Worm (Caenorhabditis elegans) whole organism, L2 larva: ENCODE results near the gene K10D11.6.
A peak's percentile ranks its signal among the peaks of the same experiment; 100 is the strongest.

Experiments
- C34F6.9 ChIP-seq: fragments of 150-350 bp; optimal IDR thresholded peaks from 2 replicates; lab custom pipeline; 2014; ENCODE audit warnings: missing biosample characterization, missing genetic modification characterization
- F13H6.1 ChIP-seq: sonication (generic microtip); optimal IDR thresholded peaks from 2 replicates; lab custom pipeline; 2016; ENCODE audit warnings: missing genetic modification characterization, missing compliant biosample characterization
- R02D3.7 ChIP-seq: fragments of 150-350 bp; optimal IDR thresholded peaks from 2 replicates; lab custom pipeline; 2014; ENCODE audit warnings: missing biosample characterization, missing genetic modification characterization
- Y55F3AM.14 ChIP-seq: fragments of 200-800 bp; sonication (Bioruptor generic); optimal IDR thresholded peaks from 2 replicates; lab custom pipeline; 2018; ENCODE audit warnings: mild to moderate bottlenecking, missing genetic modification characterization, missing compliant biosample characterization
- aly-2 ChIP-seq: fragments of 150-350 bp; optimal IDR thresholded peaks from 2 replicates; lab custom pipeline; 2014; ENCODE audit warnings: missing biosample characterization, missing genetic modification characterization
- blmp-1 ChIP-seq: sonication (generic microtip); optimal IDR thresholded peaks from 2 replicates; lab custom pipeline; 2017; ENCODE audit warnings: missing genetic modification characterization, mild to moderate bottlenecking, missing compliant biosample characterization, antibody characterized with exemption, moderate library complexity; ENCODE audit not compliant: insufficient read depth
- ceh-16 ChIP-seq: fragments of 150-350 bp; optimal IDR thresholded peaks from 2 replicates; lab custom pipeline; 2014; ENCODE audit warnings: missing biosample characterization, missing genetic modification characterization
- ceh-82 ChIP-seq: fragments of 150-350 bp; optimal IDR thresholded peaks from 2 replicates; lab custom pipeline; 2014; ENCODE audit warnings: missing biosample characterization, missing genetic modification characterization
- dmd-4 ChIP-seq: sonication (generic microtip); optimal IDR thresholded peaks from 2 replicates; lab custom pipeline; 2017; ENCODE audit warnings: missing biosample characterization, missing genetic modification characterization
- egl-27 ChIP-seq: sonication (generic microtip); optimal IDR thresholded peaks from 3 replicates; lab custom pipeline; 2017; ENCODE audit warnings: missing biosample characterization, missing genetic modification reagents, missing genetic modification characterization
- elt-1 ChIP-seq: fragments of 150-350 bp; optimal IDR thresholded peaks from 2 replicates; lab custom pipeline; 2014; ENCODE audit warnings: missing biosample characterization, missing genetic modification characterization
- elt-3 ChIP-seq: sonication (generic microtip); optimal IDR thresholded peaks from 2 replicates; lab custom pipeline; 2017; ENCODE audit warnings: missing biosample characterization, missing genetic modification characterization
- fos-1 ChIP-seq: fragments of 150-350 bp; optimal IDR thresholded peaks from 2 replicates; lab custom pipeline; 2014; ENCODE audit warnings: missing biosample characterization, missing genetic modification characterization
- gmeb-1 ChIP-seq: fragments of 150-350 bp; optimal IDR thresholded peaks from 2 replicates; lab custom pipeline; 2014; ENCODE audit warnings: missing biosample characterization, missing genetic modification characterization
- lin-11 ChIP-seq: fragments of 150-350 bp; sonication (generic microtip); optimal IDR thresholded peaks from 2 replicates; lab custom pipeline; 2014; ENCODE audit warnings: missing biosample characterization, missing genetic modification characterization, inconsistent platforms, mixed read lengths
- lin-39 ChIP-seq: fragments of 150-350 bp; optimal IDR thresholded peaks from 2 replicates; lab custom pipeline; 2014; ENCODE audit warnings: missing biosample characterization, missing genetic modification reagents, missing genetic modification characterization
- mab-5 ChIP-seq: fragments of 150-350 bp; optimal IDR thresholded peaks from 2 replicates; lab custom pipeline; 2014; ENCODE audit warnings: missing biosample characterization, missing genetic modification characterization
- mdl-1 ChIP-seq, 2 experiments: fragments of 150-350 bp in 1 of 2; sonication (generic microtip) in 1 of 2; optimal IDR thresholded peaks; 2 replicates each; lab custom pipeline; 2017; ENCODE audit warnings: missing biosample characterization in 2 of 2, missing genetic modification characterization in 2 of 2
- nhr-10 ChIP-seq: sonication (generic microtip); optimal IDR thresholded peaks from 2 replicates; lab custom pipeline; 2017; ENCODE audit warnings: missing biosample characterization, missing genetic modification characterization
- nhr-11 ChIP-seq: fragments of 150-350 bp; optimal IDR thresholded peaks from 2 replicates; lab custom pipeline; 2014; ENCODE audit warnings: missing biosample characterization, missing genetic modification characterization
- nhr-12 ChIP-seq: fragments of 150-350 bp; optimal IDR thresholded peaks from 2 replicates; lab custom pipeline; 2014; ENCODE audit warnings: missing biosample characterization, missing genetic modification characterization
- nhr-129 ChIP-seq: fragments of 150-350 bp; optimal IDR thresholded peaks from 2 replicates; lab custom pipeline; 2014; ENCODE audit warnings: missing biosample characterization, missing genetic modification characterization
- nhr-21 ChIP-seq: fragments of 150-350 bp; optimal IDR thresholded peaks from 2 replicates; lab custom pipeline; 2014; ENCODE audit warnings: missing biosample characterization, missing genetic modification characterization
- nhr-23 ChIP-seq: fragments of 150-350 bp; optimal IDR thresholded peaks from 2 replicates; lab custom pipeline; 2014; ENCODE audit warnings: missing biosample characterization, missing genetic modification reagents, missing genetic modification characterization
- nhr-25 ChIP-seq: fragments of 150-350 bp; sonication (generic microtip); optimal IDR thresholded peaks from 3 replicates; lab custom pipeline; 2014; ENCODE audit warnings: missing biosample characterization, missing genetic modification characterization
- nhr-77 ChIP-seq: fragments of 150-350 bp; optimal IDR thresholded peaks from 2 replicates; lab custom pipeline; 2014; ENCODE audit warnings: missing biosample characterization, missing genetic modification characterization
- peb-1 ChIP-seq: fragments of 150-350 bp; optimal IDR thresholded peaks from 2 replicates; lab custom pipeline; 2014; ENCODE audit warnings: missing biosample characterization, missing genetic modification characterization
- sem-4 ChIP-seq: fragments of 150-350 bp; optimal IDR thresholded peaks from 2 replicates; lab custom pipeline; 2014; ENCODE audit warnings: missing biosample characterization, missing genetic modification reagents, missing genetic modification characterization
- sma-3 ChIP-seq: sonication (generic microtip); optimal IDR thresholded peaks from 2 replicates; lab custom pipeline; 2016; ENCODE audit warnings: missing genetic modification reagents, missing genetic modification characterization, missing compliant biosample characterization
- unc-39 ChIP-seq: fragments of 150-350 bp; optimal IDR thresholded peaks from 2 replicates; lab custom pipeline; 2014; ENCODE audit warnings: missing biosample characterization, missing genetic modification characterization
- unc-62 ChIP-seq: fragments of 150-350 bp; optimal IDR thresholded peaks from 2 replicates; lab custom pipeline; 2014; ENCODE audit warnings: missing biosample characterization, missing genetic modification reagents, missing genetic modification characterization
- ztf-1 ChIP-seq: fragments of 200-800 bp; sonication (Bioruptor generic); conservative IDR thresholded peaks from 2 replicates; pipeline ENCODE4 v1.3.6; 2022; ENCODE audit warnings: missing genetic modification characterization, missing compliant biosample characterization
- ztf-4 ChIP-seq: fragments of 150-350 bp; optimal IDR thresholded peaks from 2 replicates; lab custom pipeline; 2014; ENCODE audit warnings: missing biosample characterization, missing genetic modification characterization

Gene K10D11.6

DNA sequence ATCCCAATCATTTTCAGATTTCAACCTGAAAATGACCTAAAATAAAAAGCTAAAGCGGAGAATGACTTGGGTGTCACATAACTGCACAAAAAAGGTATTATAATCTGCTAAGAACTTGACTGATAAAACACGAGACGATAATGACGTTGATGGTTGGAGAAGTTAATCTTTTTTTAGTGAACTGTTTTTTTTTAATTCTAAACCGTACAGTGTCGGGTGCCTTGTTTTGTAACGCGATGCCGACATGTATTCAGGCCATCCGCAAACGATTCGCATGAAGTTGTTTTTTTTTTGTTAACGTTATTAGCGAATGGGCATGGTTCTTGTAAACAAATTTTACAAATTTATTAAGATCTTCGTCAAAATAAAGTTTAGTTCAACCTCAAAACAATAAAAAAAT is at the start of gene K10D11.6:
Gene K10D11.6, minus strand, starts transcription at position 101 of the 400 bp plus-strand sequence.
- TF ChIP-seq fos-1 (peak; percentile 7), dmd-4 (no peak)

ce11 chrIV:13038888-13039287 is 49.6 kb upstream of the K10D11.6 start, which contains the start of gene F49E11.2:
Gene F49E11.2 (minus strand): TSS chrIV:13038988.
- TF ChIP-seq sma-3 (GFP tag; lab: Kevin White, UChicago) (no peak), nhr-10 (no peak), unc-39 (tag; lab: Kevin White, UChicago) (no peak), nhr-21 (tag; lab: Kevin White, UChicago) (no peak), ceh-16 (no peak), F13H6.1 (no peak), peb-1 (tag; lab: Kevin White, UChicago) (no peak), elt-1 (tag; lab: Kevin White, UChicago) (no peak), nhr-77 (tag; lab: Kevin White, UChicago) (no peak), Y55F3AM.14 (GFP tag; lab: Kevin White, UChicago) (no peak), mab-5 (tag; lab: Kevin White, UChicago) (no peak), blmp-1 (no peak), lin-39 (tag; lab: Kevin White, UChicago) (no peak), sem-4 (no peak), nhr-23 (tag; lab: Kevin White, UChicago) (no peak), fos-1 (no peak), R02D3.7 (tag; lab: Kevin White, UChicago) (no peak), elt-3 (no peak)

DNA sequence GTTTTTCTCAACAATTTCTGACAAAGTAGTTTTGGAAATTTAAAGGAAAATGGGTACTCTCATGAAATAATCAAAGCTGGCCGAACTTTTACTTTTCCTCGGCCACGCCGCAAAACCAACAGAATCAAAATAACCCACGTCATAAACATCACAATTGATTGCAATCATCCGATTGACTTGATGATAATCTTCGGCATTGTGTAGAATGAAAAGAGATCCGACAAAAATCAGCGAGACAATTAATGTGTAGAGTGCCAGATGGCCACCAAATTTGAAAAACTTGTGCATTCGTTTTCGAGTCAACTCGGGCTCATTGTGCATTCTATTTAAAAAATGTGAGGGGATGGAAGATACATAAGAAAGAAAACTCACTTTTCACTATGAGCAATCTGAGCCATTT is 47.6 kb upstream of the K10D11.6 start:
- TF ChIP-seq ztf-1 (no peak), lin-11 (tag; lab: Kevin White, UChicago) (no peak), fos-1 (no peak), ceh-82 (tag; lab: Kevin White, UChicago) (no peak), aly-2 (tag; lab: Kevin White, UChicago) (no peak), R02D3.7 (tag; lab: Kevin White, UChicago) (no peak), nhr-12 (tag; lab: Kevin White, UChicago) (no peak), ztf-4 (tag; lab: Kevin White, UChicago) (no peak), C34F6.9 (tag; lab: Kevin White, UChicago) (no peak), nhr-25 (tag; lab: Kevin White, UChicago) (no peak), lin-39 (tag; lab: Kevin White, UChicago) (no peak), nhr-21 (tag; lab: Kevin White, UChicago) (no peak), F13H6.1 (no peak), mdl-1 (tag; optimal IDR thresholded peaks at IDR 0.05; lab: Kevin White, UChicago) (no peak), nhr-77 (tag; lab: Kevin White, UChicago) (no peak), gmeb-1 (tag; lab: Kevin White, UChicago) (no peak)

DNA sequence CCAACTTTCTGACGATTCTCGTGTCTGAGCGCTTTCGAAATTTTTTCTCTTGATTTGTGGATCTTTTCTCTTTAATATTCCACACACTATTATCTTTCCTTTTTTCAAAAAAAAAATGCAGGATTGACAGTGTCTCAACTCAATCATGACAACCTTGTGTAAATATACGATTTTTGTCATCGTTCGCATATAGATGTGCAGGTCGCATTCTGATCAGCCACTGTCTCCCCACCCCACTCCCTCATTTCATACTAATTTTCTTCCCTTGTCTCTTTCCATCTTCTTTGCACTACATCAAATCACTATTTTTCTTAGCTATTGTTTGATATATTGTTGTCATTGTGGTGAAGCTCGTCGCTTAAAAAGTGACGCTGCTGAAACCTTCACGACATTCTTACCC is 46.0 kb upstream of the K10D11.6 start:
- peak; percentile 18 for TF ChIP-seq nhr-25 (tag; lab: Kevin White, UChicago)
- TF ChIP-seq nhr-23 (tag; lab: Kevin White, UChicago) = no peak
- TF ChIP-seq, all 48 proteins: peak for 1

DNA sequence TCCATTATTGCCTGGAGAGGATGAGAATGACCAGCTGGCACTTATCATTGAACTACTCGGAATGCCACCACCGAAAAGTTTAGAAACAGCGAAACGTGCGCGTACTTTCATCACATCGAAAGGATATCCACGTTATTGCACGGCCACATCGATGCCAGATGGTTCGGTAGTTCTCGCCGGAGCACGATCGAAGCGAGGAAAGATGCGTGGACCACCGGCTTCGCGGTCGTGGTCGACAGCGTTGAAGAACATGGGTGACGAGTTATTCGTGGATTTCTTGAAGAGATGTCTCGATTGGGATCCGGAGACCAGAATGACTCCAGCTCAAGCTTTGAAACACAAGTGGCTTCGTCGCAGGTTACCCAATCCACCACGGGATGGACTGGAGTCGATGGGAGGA is 44.3 kb upstream of the K10D11.6 start:
- TF ChIP-seq nhr-11 (tag; lab: Kevin White, UChicago) = no peak
- TF ChIP-seq mdl-1 (tag; optimal IDR thresholded peaks at IDR 0.05; lab: Kevin White, UChicago) = no peak
- TF ChIP-seq F13H6.1 = no peak
- TF ChIP-seq egl-27 (tag; lab: Kevin White, UChicago) = no peak
- TF ChIP-seq, all 48 proteins: peak for 0

DNA sequence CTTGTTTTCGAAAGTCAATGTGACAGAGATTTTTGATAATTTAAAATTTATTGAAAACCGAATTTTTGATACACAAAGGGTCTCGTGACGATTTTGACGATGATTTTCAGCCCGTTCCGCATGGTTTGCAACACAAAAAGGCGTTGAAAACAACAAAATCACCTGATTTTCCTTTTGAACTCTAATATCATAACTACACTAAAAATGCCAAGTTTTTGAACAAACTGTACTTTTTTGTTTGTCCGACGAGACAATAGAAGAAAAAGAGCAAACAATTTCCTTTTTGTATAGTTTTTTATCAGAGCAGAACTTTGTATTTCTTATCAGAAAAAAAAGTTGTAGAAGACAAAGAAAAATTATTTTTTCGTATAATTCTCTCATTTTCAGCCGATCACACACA is 42.9 kb upstream of the K10D11.6 start:
- TF ChIP-seq nhr-129 (tag; lab: Kevin White, UChicago) = peak; percentile 19
- TF ChIP-seq unc-62 (GFP tag; lab: Kevin White, UChicago) = no peak
- no peak for TF ChIP-seq mdl-1 (tag; optimal IDR thresholded peaks at IDR 0.05; lab: Kevin White, UChicago)
